Worm (Caenorhabditis elegans) whole organism, L3 larva: ENCODE measurements around the gene exos-4.1.

ENCODE experiments used
- R02D3.7 ChIP-seq: fragments of 150-350 bp; optimal IDR thresholded peaks from 2 replicates; lab custom pipeline; 2014; ENCODE audit warnings: missing biosample characterization, missing genetic modification characterization
- aly-2 ChIP-seq: fragments of 150-350 bp; optimal IDR thresholded peaks from 2 replicates; lab custom pipeline; 2014; ENCODE audit warnings: missing biosample characterization, missing genetic modification characterization
- ceh-9 ChIP-seq: sonication (generic microtip); optimal IDR thresholded peaks from 2 replicates; lab custom pipeline; 2018; ENCODE audit warnings: missing biosample characterization, missing genetic modification characterization
- eor-1 ChIP-seq, 2 experiments: fragments of 150-350 bp; optimal IDR thresholded peaks; 2 replicates each; lab custom pipeline; 2014 to 2018; ENCODE audit warnings: missing biosample characterization in 2 of 2, missing genetic modification characterization in 2 of 2
- fkh-2 ChIP-seq: fragments of 150-350 bp; optimal IDR thresholded peaks from 2 replicates; lab custom pipeline; 2014; ENCODE audit warnings: missing biosample characterization, missing genetic modification reagents, missing genetic modification characterization
- lin-15B ChIP-seq: fragments of 150-350 bp; optimal IDR thresholded peaks from 2 replicates; lab custom pipeline; 2014; ENCODE audit warnings: missing biosample characterization, missing genetic modification characterization
- nhr-11 ChIP-seq: fragments of 150-350 bp; optimal IDR thresholded peaks from 2 replicates; lab custom pipeline; 2014; ENCODE audit warnings: missing biosample characterization, missing genetic modification characterization
- nhr-23 ChIP-seq: fragments of 150-350 bp; optimal IDR thresholded peaks from 2 replicates; lab custom pipeline; 2014; ENCODE audit warnings: missing biosample characterization, missing genetic modification reagents, missing genetic modification characterization
- nhr-28 ChIP-seq: fragments of 150-350 bp; optimal IDR thresholded peaks from 2 replicates; lab custom pipeline; 2014; ENCODE audit warnings: missing biosample characterization, missing genetic modification characterization
- pha-4 ChIP-seq: fragments of 150-350 bp; optimal IDR thresholded peaks from 2 replicates; lab custom pipeline; 2014; ENCODE audit warnings: missing biosample characterization, missing genetic modification reagents, missing genetic modification characterization
- unc-39 ChIP-seq: sonication (generic microtip); optimal IDR thresholded peaks from 4 replicates; lab custom pipeline; 2017; ENCODE audit warnings: missing biosample characterization, missing genetic modification characterization
- zag-1 ChIP-seq: fragments of 150-350 bp; optimal IDR thresholded peaks from 2 replicates; lab custom pipeline; 2014; ENCODE audit warnings: missing biosample characterization, missing genetic modification characterization

- no peak for TF ChIP-seq aly-2 (tag; lab: Kevin White, UChicago)
- TF ChIP-seq fkh-2 (tag; lab: Kevin White, UChicago) = no peak
- TF ChIP-seq nhr-11 (tag; lab: Kevin White, UChicago) = no peak
- no peak for TF ChIP-seq zag-1 (tag; lab: Kevin White, UChicago)
- TF ChIP-seq nhr-28 (tag; lab: Kevin White, UChicago) = no peak
- no peak for TF ChIP-seq pha-4
- no peak for TF ChIP-seq lin-15B (tag; lab: Kevin White, UChicago)
- no peak for TF ChIP-seq nhr-23 (tag; lab: Kevin White, UChicago)
- TF ChIP-seq unc-39 = no peak
- no peak for TF ChIP-seq R02D3.7 (tag; lab: Kevin White, UChicago)
- no peak for TF ChIP-seq eor-1 (tag; optimal IDR thresholded peaks at IDR 0.05; lab: Kevin White, UChicago)
- TF ChIP-seq ceh-9 (tag; lab: Kevin White, UChicago) = no peak
Observed at ce11 chrIV:13066044-13066443, 32.8 kb upstream of the exos-4.1 start.
